Worm (Caenorhabditis elegans) whole organism, young adult: ENCODE data around the gene cft-1.
A peak's percentile ranks its signal among the peaks of the same experiment; 100 is the strongest.

Experiments
- B0035.1 ChIP-seq: sonication (generic microtip); optimal IDR thresholded peaks from 2 replicates; lab custom pipeline; 2016; ENCODE audit warnings: missing genetic modification characterization, mild to moderate bottlenecking, missing compliant biosample characterization, missing genotype, missing genetic modification reagents
- B0261.1 ChIP-seq: sonication (generic microtip); optimal IDR thresholded peaks from 2 replicates; lab custom pipeline; 2016; ENCODE audit warnings: mild to moderate bottlenecking, missing genetic modification characterization, moderate library complexity, missing compliant biosample characterization
- B0336.3 ChIP-seq: fragments of 200-800 bp; sonication (Bioruptor generic); IDR thresholded peaks from 2 replicates; pipeline ENCODE4 v1.3.6; 2022; ENCODE audit warnings: missing genetic modification characterization, missing compliant biosample characterization
- C06A6.2 ChIP-seq: fragments of 200-800 bp; sonication (Bioruptor generic); conservative IDR thresholded peaks from 2 replicates; pipeline ENCODE4 v1.3.6; 2022; ENCODE audit warnings: missing genetic modification characterization, missing compliant biosample characterization
- D2030.7 ChIP-seq: fragments of 200-800 bp; sonication (Bioruptor generic); IDR thresholded peaks from 2 replicates; pipeline ENCODE4 v1.3.6; 2022; ENCODE audit warnings: missing genetic modification reagents, missing genetic modification characterization, missing compliant biosample characterization
- F10E7.11 ChIP-seq: sonication (generic microtip); optimal IDR thresholded peaks from 2 replicates; lab custom pipeline; 2017; ENCODE audit warnings: mild to moderate bottlenecking, missing genetic modification characterization, moderate library complexity, missing compliant biosample characterization
- F23B12.7 ChIP-seq: sonication (generic microtip); optimal IDR thresholded peaks from 2 replicates; lab custom pipeline; 2017; ENCODE audit warnings: missing genetic modification characterization, mild to moderate bottlenecking, missing compliant biosample characterization, antibody characterized with exemption, moderate library complexity; ENCODE audit not compliant: insufficient read depth
- F33H1.4 ChIP-seq: fragments of 200-800 bp; sonication (Bioruptor generic); IDR thresholded peaks from 2 replicates; pipeline ENCODE4 v1.3.6; 2022; ENCODE audit warnings: missing genetic modification reagents, missing genetic modification characterization, missing compliant biosample characterization
- F57A8.1 ChIP-seq: fragments of 200-800 bp; sonication (Bioruptor generic); optimal IDR thresholded peaks from 2 replicates; lab custom pipeline; 2018; ENCODE audit warnings: mild to moderate bottlenecking, missing genetic modification characterization, moderate library complexity, missing compliant biosample characterization
- Y67H2A.10 ChIP-seq: fragments of 200-800 bp; sonication (Bioruptor generic); conservative IDR thresholded peaks from 2 replicates; pipeline ENCODE4 v1.3.6; 2022; ENCODE audit warnings: missing genetic modification reagents, missing genetic modification characterization, missing compliant biosample characterization
- Y79H2A.3 ChIP-seq: fragments of 200-800 bp; sonication (Bioruptor generic); conservative IDR thresholded peaks from 2 replicates; pipeline ENCODE4 v1.3.6; 2022; ENCODE audit warnings: missing genetic modification reagents, missing genetic modification characterization, missing compliant biosample characterization
- Y95B8A.8 ChIP-seq: fragments of 200-800 bp; sonication (Bioruptor generic); IDR thresholded peaks from 2 replicates; pipeline ENCODE4 v1.3.6; 2022; ENCODE audit warnings: missing genetic modification reagents, missing genetic modification characterization, missing compliant biosample characterization
- akir-1 ChIP-seq: fragments of 200-800 bp; sonication (Bioruptor generic); optimal IDR thresholded peaks from 2 replicates; lab custom pipeline; 2018; ENCODE audit warnings: mild to moderate bottlenecking, missing genetic modification characterization, moderate library complexity, missing compliant biosample characterization
- atf-7 ChIP-seq: sonication (generic microtip); optimal IDR thresholded peaks from 2 replicates; lab custom pipeline; 2017; ENCODE audit warnings: mild to moderate bottlenecking, missing genetic modification characterization, missing compliant biosample characterization
- attf-5 ChIP-seq: fragments of 200-800 bp; sonication (Bioruptor generic); optimal IDR thresholded peaks from 2 replicates; lab custom pipeline; 2018; ENCODE audit warnings: mild to moderate bottlenecking, missing genetic modification characterization, missing compliant biosample characterization
- ceh-40 ChIP-seq: fragments of 200-800 bp; sonication (Bioruptor generic); IDR thresholded peaks from 2 replicates; pipeline ENCODE4 v1.3.6; 2022; ENCODE audit warnings: missing genetic modification characterization, missing compliant biosample characterization
- ceh-79 ChIP-seq: sonication (generic microtip); optimal IDR thresholded peaks from 2 replicates; lab custom pipeline; 2017; ENCODE audit warnings: mild to moderate bottlenecking, missing genetic modification characterization, missing compliant biosample characterization
- dpff-1 ChIP-seq: sonication (generic microtip); optimal IDR thresholded peaks from 2 replicates; lab custom pipeline; 2017; ENCODE audit warnings: mild to moderate bottlenecking, missing genetic modification characterization, missing compliant biosample characterization
- dpl-1 ChIP-seq: fragments of 150-350 bp; optimal IDR thresholded peaks from 2 replicates; lab custom pipeline; 2014; ENCODE audit warnings: missing biosample characterization, missing genetic modification reagents, missing genetic modification characterization
- egrh-3 ChIP-seq: fragments of 200-800 bp; sonication (Bioruptor generic); IDR thresholded peaks from 2 replicates; pipeline ENCODE4 v1.3.6; 2022; ENCODE audit warnings: missing genetic modification reagents, missing genetic modification characterization, missing compliant biosample characterization
- gei-17 ChIP-seq: fragments of 200-800 bp; sonication (Bioruptor generic); optimal IDR thresholded peaks from 2 replicates; lab custom pipeline; 2018; ENCODE audit warnings: mild to moderate bottlenecking, missing genetic modification characterization, missing compliant biosample characterization
- hlh-12 ChIP-seq: sonication (generic microtip); optimal IDR thresholded peaks from 2 replicates; lab custom pipeline; 2016; ENCODE audit warnings: missing genetic modification characterization, missing compliant biosample characterization
- hmg-1.2 ChIP-seq: fragments of 200-800 bp; sonication (Bioruptor generic); IDR thresholded peaks from 2 replicates; pipeline ENCODE4 v1.3.6; 2022; ENCODE audit warnings: missing genetic modification reagents, missing genetic modification characterization, missing compliant biosample characterization
- lag-1 ChIP-seq: fragments of 200-800 bp; sonication (Bioruptor generic); IDR thresholded peaks from 2 replicates; pipeline ENCODE4 v1.3.6; 2022; ENCODE audit warnings: missing genetic modification reagents, missing genetic modification characterization, missing compliant biosample characterization
- let-607 ChIP-seq, 2 experiments: fragments of 200-800 bp in 1 of 2; sonication (Bioruptor generic) in 1 of 2; sonication (generic microtip) in 1 of 2; optimal IDR thresholded peaks; 2 replicates each; lab custom pipeline; 2016 to 2018; ENCODE audit warnings: mild to moderate bottlenecking in 2 of 2, missing compliant biosample characterization in 2 of 2, missing genetic modification characterization in 2 of 2, moderate library complexity in 2 of 2, missing genotype in 1 of 2
- lin-26 ChIP-seq: fragments of 200-800 bp; sonication (Bioruptor generic); IDR thresholded peaks from 2 replicates; pipeline ENCODE4 v1.3.6; 2022; ENCODE audit warnings: missing genetic modification reagents, missing genetic modification characterization, missing compliant biosample characterization
- lin-40 ChIP-seq: sonication (generic microtip); optimal IDR thresholded peaks from 2 replicates; lab custom pipeline; 2016; ENCODE audit warnings: missing genetic modification characterization, mild to moderate bottlenecking, missing compliant biosample characterization, missing genotype, missing genetic modification reagents
- lin-54 ChIP-seq: fragments of 200-800 bp; sonication (Bioruptor generic); optimal IDR thresholded peaks from 2 replicates; lab custom pipeline; 2018; ENCODE audit warnings: mild to moderate bottlenecking, missing genetic modification characterization, missing compliant biosample characterization
- madf-8 ChIP-seq: fragments of 200-800 bp; sonication (Bioruptor generic); conservative IDR thresholded peaks from 2 replicates; pipeline ENCODE4 v1.3.6; 2022; ENCODE audit warnings: missing genetic modification reagents, missing genetic modification characterization, missing compliant biosample characterization
- mcd-1 ChIP-seq: fragments of 200-800 bp; sonication (Bioruptor generic); IDR thresholded peaks from 2 replicates; pipeline ENCODE4 v1.3.6; 2022; ENCODE audit warnings: missing genetic modification reagents, missing genetic modification characterization, missing compliant biosample characterization
- nhr-179 ChIP-seq: sonication (generic microtip); optimal IDR thresholded peaks from 2 replicates; lab custom pipeline; 2016; ENCODE audit warnings: mild to moderate bottlenecking, missing genetic modification characterization, missing compliant biosample characterization
- nhr-27 ChIP-seq: fragments of 200-800 bp; sonication (Bioruptor generic); optimal IDR thresholded peaks from 2 replicates; lab custom pipeline; 2018; ENCODE audit warnings: mild to moderate bottlenecking, missing genetic modification characterization, moderate library complexity, missing compliant biosample characterization
- nhr-80 ChIP-seq: sonication (generic microtip); optimal IDR thresholded peaks from 2 replicates; lab custom pipeline; 2016; ENCODE audit warnings: missing genetic modification characterization, missing compliant biosample characterization
- pbrm-1 ChIP-seq: fragments of 200-800 bp; sonication (Bioruptor generic); IDR thresholded peaks from 2 replicates; pipeline ENCODE4 v1.3.6; 2022; ENCODE audit warnings: missing genetic modification reagents, missing genetic modification characterization, missing compliant biosample characterization
- rcor-1 ChIP-seq: fragments of 200-800 bp; sonication (Bioruptor generic); IDR thresholded peaks from 2 replicates; pipeline ENCODE4 v1.3.6; 2022; ENCODE audit warnings: missing genetic modification reagents, missing genetic modification characterization, missing compliant biosample characterization
- rec-8 ChIP-seq, 2 experiments: sonication (generic microtip); optimal IDR thresholded peaks; 2 replicates each; lab custom pipeline; 2016; ENCODE audit warnings: mild to moderate bottlenecking in 2 of 2, missing genetic modification characterization in 2 of 2, missing genetic modification reagents in 2 of 2, missing genotype in 2 of 2, missing biosample characterization in 1 of 2, missing compliant biosample characterization in 1 of 2, moderate library complexity in 1 of 2
- repo-1 ChIP-seq: sonication (generic microtip); optimal IDR thresholded peaks from 2 replicates; lab custom pipeline; 2017; ENCODE audit warnings: mild to moderate bottlenecking, missing genetic modification characterization, missing compliant biosample characterization
- rpc-1 ChIP-seq, 2 experiments: fragments of 150-350 bp in 1 of 2; sonication (generic microtip) in 1 of 2; optimal IDR thresholded peaks; 2 replicates each; lab custom pipeline; 2014 to 2018; ENCODE audit warnings: missing biosample characterization in 1 of 2, missing genetic modification characterization in 1 of 2, missing genetic modification reagents in 1 of 2, missing genotype in 1 of 2
- snpc-1.3 ChIP-seq: sonication (generic microtip); optimal IDR thresholded peaks from 2 replicates; lab custom pipeline; 2017; ENCODE audit warnings: missing genetic modification characterization, mild to moderate bottlenecking, missing compliant biosample characterization, antibody characterized with exemption, moderate library complexity, missing genotype, missing genetic modification reagents; ENCODE audit not compliant: insufficient read depth
- snpc-3.4 ChIP-seq: sonication (generic microtip); optimal IDR thresholded peaks from 2 replicates; lab custom pipeline; 2017; ENCODE audit warnings: missing genetic modification characterization, mild to moderate bottlenecking, missing compliant biosample characterization, antibody characterized with exemption, moderate library complexity, missing genotype, missing genetic modification reagents
- sptf-2 ChIP-seq: fragments of 200-800 bp; sonication (Bioruptor generic); optimal IDR thresholded peaks from 2 replicates; lab custom pipeline; 2018; ENCODE audit warnings: mild to moderate bottlenecking, missing genetic modification characterization, missing compliant biosample characterization
- tbp1 ChIP-seq: fragments of 200-800 bp; sonication (Bioruptor generic); optimal IDR thresholded peaks from 2 replicates; lab custom pipeline; 2018; ENCODE audit warnings: mild to moderate bottlenecking, missing genetic modification characterization, missing compliant biosample characterization
- unc-130 ChIP-seq: sonication (generic microtip); optimal IDR thresholded peaks from 2 replicates; lab custom pipeline; 2016; ENCODE audit warnings: missing genetic modification reagents, missing genetic modification characterization, missing compliant biosample characterization
- xnd-1 ChIP-seq: sonication (generic microtip); optimal IDR thresholded peaks from 2 replicates; lab custom pipeline; 2016; ENCODE audit warnings: missing genotype, missing genetic modification reagents, missing genetic modification characterization, missing compliant biosample characterization
- zim-3 ChIP-seq: sonication (generic microtip); optimal IDR thresholded peaks from 2 replicates; lab custom pipeline; 2017; ENCODE audit warnings: mild to moderate bottlenecking, missing genetic modification characterization, moderate library complexity, missing compliant biosample characterization
- ztf-18 ChIP-seq: sonication (generic microtip); optimal IDR thresholded peaks from 2 replicates; lab custom pipeline; 2016; ENCODE audit warnings: missing genotype, mild to moderate bottlenecking, missing genetic modification characterization, missing compliant biosample characterization
- ztf-22 ChIP-seq: fragments of 200-800 bp; sonication (Bioruptor generic); optimal IDR thresholded peaks from 2 replicates; lab custom pipeline; 2018; ENCODE audit warnings: mild to moderate bottlenecking, missing genetic modification characterization, moderate library complexity, missing compliant biosample characterization
- ztf-3 ChIP-seq: fragments of 200-800 bp; sonication (Bioruptor generic); optimal IDR thresholded peaks from 2 replicates; lab custom pipeline; 2018; ENCODE audit warnings: mild to moderate bottlenecking, missing genetic modification characterization, missing compliant biosample characterization

Gene cft-1

ce11 chrV:5502701-5503100, 35.9 kb upstream of the cft-1 start (continued):
- TF ChIP-seq akir-1 (GFP tag; lab: Kevin White, UChicago) (no peak), repo-1 (tag; lab: Kevin White, UChicago) (peak; percentile 22), Y79H2A.3 (GFP tag; lab: Robert Waterston, UW) (0 out of 2 replicates have a peak, but pooled peaks have one; percentile 10), rcor-1 (GFP tag; lab: Robert Waterston, UW) (no peak), dpff-1 (no peak), attf-5 (GFP tag; lab: Kevin White, UChicago) (no peak), tbp1 (peak; percentile 13), mcd-1 (GFP tag; lab: Robert Waterston, UW) (0 out of 2 replicates have a peak, but pooled peaks have one; percentile 4), F33H1.4 (GFP tag; lab: Robert Waterston, UW) (0 out of 2 replicates have a peak, but pooled peaks have one; percentile 16), nhr-179 (tag; lab: Kevin White, UChicago) (no peak), egrh-3 (GFP tag; lab: Robert Waterston, UW) (no peak), rpc-1 (optimal IDR thresholded peaks at IDR 0.05; lab: Kevin White, UChicago) (no peak), rpc-1 (tag; optimal IDR thresholded peaks at IDR 0.05; lab: Kevin White, UChicago) (no peak), unc-130 (GFP tag; lab: Kevin White, UChicago) (no peak), B0336.3 (GFP tag; lab: Robert Waterston, UW) (peak; percentile 75), B0035.1 (tag; lab: Kevin White, UChicago) (no peak), pbrm-1 (GFP tag; lab: Robert Waterston, UW) (peak; percentile 23; the same call in 1 of the 2 replicates), snpc-3.4 (tag; lab: Kevin White, UChicago) (peak; percentile 10), hmg-1.2 (GFP tag; lab: Robert Waterston, UW) (no peak), C06A6.2 (GFP tag; lab: Robert Waterston, UW) (no peak), ztf-22 (no peak), ztf-18 (tag; lab: Kevin White, UChicago) (peak; percentile 38), dpl-1 (GFP tag; lab: Kevin White, UChicago) (no peak), lin-26 (GFP tag; lab: Robert Waterston, UW) (peak; percentile 46; the same call in 1 of the 2 replicates), lin-40 (no peak), Y95B8A.8 (GFP tag; lab: Robert Waterston, UW) (0 out of 2 replicates have a peak, but pooled peaks have one; percentile 58), madf-8 (GFP tag; lab: Robert Waterston, UW) (no peak), snpc-1.3 (tag; lab: Kevin White, UChicago) (no peak), D2030.7 (no peak), rec-8 (tag; optimal IDR thresholded peaks at IDR 0.05; lab: Kevin White, UChicago) (no peak), F23B12.7 (no peak), sptf-2 (GFP tag; lab: Kevin White, UChicago) (no peak), ztf-3 (GFP tag; lab: Kevin White, UChicago) (no peak), ceh-40 (GFP tag; lab: Robert Waterston, UW) (no peak), F10E7.11 (tag; lab: Kevin White, UChicago) (no peak), xnd-1 (no peak), let-607 (tag; optimal IDR thresholded peaks at IDR 0.05; lab: Kevin White, UChicago) (peak in 1 of 2 experiments; percentile 28), lin-54 (peak; percentile 35), hlh-12 (tag; lab: Kevin White, UChicago) (no peak), F57A8.1 (GFP tag; lab: Kevin White, UChicago) (no peak), nhr-80 (tag; lab: Kevin White, UChicago) (no peak), lag-1 (GFP tag; lab: Robert Waterston, UW) (no peak), Y67H2A.10 (GFP tag; lab: Robert Waterston, UW) (no peak), B0261.1 (tag; lab: Kevin White, UChicago) (no peak), nhr-27 (tag; lab: Kevin White, UChicago) (no peak), gei-17 (GFP tag; lab: Kevin White, UChicago) (no peak), atf-7 (tag; lab: Kevin White, UChicago) (no peak), ceh-79 (tag; lab: Kevin White, UChicago) (peak; percentile 29), zim-3 (tag; lab: Kevin White, UChicago) (no peak)
